Worm (Caenorhabditis elegans) whole organism, young adult: ENCODE measurements around the gene Y46H3D.1.

Experiments
- C17E4.6 ChIP-seq: fragments of 200-800 bp; sonication (Bioruptor generic); IDR thresholded peaks from 2 replicates; pipeline ENCODE4 v1.3.6; 2022; ENCODE audit warnings: missing genetic modification reagents, missing genetic modification characterization, missing compliant biosample characterization
- F37B4.10 ChIP-seq: fragments of 200-800 bp; sonication (Bioruptor generic); IDR thresholded peaks from 2 replicates; pipeline ENCODE4 v1.3.6; 2022; ENCODE audit warnings: missing genetic modification characterization, missing compliant biosample characterization
- mes-4 ChIP-seq: sonication (generic microtip); optimal IDR thresholded peaks from 2 replicates; lab custom pipeline; 2016; ENCODE audit warnings: missing genotype, missing genetic modification characterization, missing compliant biosample characterization
- pha-4 ChIP-seq: fragments of 150-350 bp; sonication (generic microtip); optimal IDR thresholded peaks from 2 replicates; lab custom pipeline; 2014; ENCODE audit warnings: missing biosample characterization, missing genetic modification reagents, missing genetic modification characterization
- unc-62 ChIP-seq: fragments of 150-350 bp; optimal IDR thresholded peaks from 2 replicates; lab custom pipeline; 2014; ENCODE audit warnings: missing biosample characterization, missing genetic modification reagents, missing genetic modification characterization

DNA sequence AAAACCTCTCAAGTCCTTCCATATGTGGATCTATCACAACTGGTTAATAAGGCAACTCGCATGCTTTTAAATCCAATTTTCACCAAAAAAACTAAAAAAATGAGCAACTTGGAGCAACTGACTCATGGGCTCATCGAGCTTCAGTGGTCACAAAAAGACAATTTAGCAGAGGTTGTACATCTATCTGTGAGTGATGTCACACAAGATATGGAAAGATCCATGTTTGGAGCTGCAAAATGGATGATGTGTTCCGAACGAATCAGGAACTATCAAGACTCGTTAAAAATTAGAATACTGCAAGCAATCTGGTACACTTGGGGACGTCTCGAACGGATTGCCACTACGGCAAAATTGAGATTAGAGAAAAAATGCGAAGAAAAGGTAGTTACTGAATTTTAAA is 30.7 kb upstream of the Y46H3D.1 start:
- TF ChIP-seq pha-4 (tag; lab: Kevin White, UChicago) (no peak), C17E4.6 (no peak), mes-4 (no peak), unc-62 (GFP tag; lab: Kevin White, UChicago) (no peak), F37B4.10 (GFP tag; lab: Robert Waterston, UW) (no peak)
